Fruit fly (Drosophila melanogaster) whole organism, embryonic: ENCODE measurements around the gene mRpL4.

Source experiments
- Atf-2 ChIP-seq: fragments of 200-800 bp; sonication (Bioruptor generic); optimal IDR thresholded peaks from 2 replicates; lab custom pipeline; 2016; ENCODE audit warnings: missing biosample characterization, missing genetic modification characterization
- Blimp-1 ChIP-seq: fragments of 200-800 bp; sonication (Bioruptor generic); optimal IDR thresholded peaks from 3 replicates; lab custom pipeline; 2018; ENCODE audit warnings: missing biosample characterization, missing genetic modification characterization, mild to moderate bottlenecking, moderate library complexity, missing genetic modification reagents
- CG10654 ChIP-seq: fragments of 200-800 bp; sonication (Bioruptor generic); optimal IDR thresholded peaks from 2 replicates; lab custom pipeline; 2016; ENCODE audit warnings: missing biosample characterization, missing genetic modification characterization
- CG1233 ChIP-seq: fragments of 200-800 bp; sonication (Bioruptor generic); optimal IDR thresholded peaks from 4 replicates; lab custom pipeline; 2018; ENCODE audit warnings: missing biosample characterization, mild to moderate bottlenecking, missing genetic modification characterization
- CG12391 ChIP-seq: fragments of 200-800 bp; sonication (Bioruptor generic); optimal IDR thresholded peaks from 3 replicates; lab custom pipeline; 2018; ENCODE audit warnings: missing biosample characterization, mild to moderate bottlenecking, missing genetic modification characterization, moderate library complexity
- CG12659 ChIP-seq: fragments of 200-800 bp; sonication (Bioruptor generic); optimal IDR thresholded peaks from 3 replicates; lab custom pipeline; 2017; ENCODE audit warnings: mild to moderate bottlenecking, missing biosample characterization, missing genetic modification reagents, missing genetic modification characterization
- CG14050 ChIP-seq: fragments of 200-800 bp; sonication (Bioruptor generic); IDR thresholded peaks from 3 replicates; pipeline ENCODE4 v1.3.6; 2022; ENCODE audit warnings: missing biosample characterization, missing genetic modification characterization
- CG1647 ChIP-seq: fragments of 200-800 bp; sonication (Bioruptor generic); optimal IDR thresholded peaks from 3 replicates; lab custom pipeline; 2016; ENCODE audit warnings: missing biosample characterization, missing genetic modification characterization
- CG17802 ChIP-seq: fragments of 200-800 bp; sonication (Bioruptor generic); optimal IDR thresholded peaks from 2 replicates; lab custom pipeline; 2018; ENCODE audit warnings: missing biosample characterization, mild to moderate bottlenecking, missing genetic modification characterization, moderate library complexity
- CG17912 ChIP-seq: fragments of 200-800 bp; sonication (Bioruptor generic); optimal IDR thresholded peaks from 2 replicates; lab custom pipeline; 2018; ENCODE audit warnings: missing biosample characterization, mild to moderate bottlenecking, missing genetic modification characterization
- CG1792 ChIP-seq: fragments of 200-800 bp; sonication (Bioruptor generic); optimal IDR thresholded peaks from 2 replicates; lab custom pipeline; 2016; ENCODE audit warnings: missing biosample characterization, missing genetic modification characterization
- CG18011 ChIP-seq: fragments of 200-800 bp; sonication (Bioruptor generic); optimal IDR thresholded peaks from 2 replicates; lab custom pipeline; 2017; ENCODE audit warnings: missing biosample characterization, missing genetic modification characterization, mild to moderate bottlenecking, moderate library complexity, missing genotype
- CG2120 ChIP-seq: fragments of 200-800 bp; sonication (Bioruptor generic); optimal IDR thresholded peaks from 3 replicates; lab custom pipeline; 2016; ENCODE audit warnings: missing biosample characterization, missing genetic modification characterization
- CG2202 ChIP-seq: fragments of 200-800 bp; sonication (Bioruptor generic); optimal IDR thresholded peaks from 2 replicates; lab custom pipeline; 2018; ENCODE audit warnings: missing biosample characterization, mild to moderate bottlenecking, missing genetic modification characterization
- CG30020 ChIP-seq: fragments of 200-800 bp; optimal IDR thresholded peaks from 2 replicates; lab custom pipeline; 2019; ENCODE audit warnings: missing biosample characterization, mild to moderate bottlenecking, missing genetic modification characterization, moderate library complexity
- CG30431 ChIP-seq: fragments of 200-800 bp; sonication (Bioruptor generic); optimal IDR thresholded peaks from 2 replicates; lab custom pipeline; 2017; ENCODE audit warnings: missing biosample characterization, missing genetic modification characterization
- CG32767 ChIP-seq: fragments of 200-800 bp; sonication (Bioruptor generic); IDR thresholded peaks from 2 replicates; pipeline ENCODE4 v1.3.6; 2022; ENCODE audit warnings: missing biosample characterization, missing genetic modification characterization
- CG42726 ChIP-seq: fragments of 200-800 bp; sonication (Bioruptor generic); IDR thresholded peaks from 2 replicates; pipeline ENCODE4 v1.3.6; 2022; ENCODE audit warnings: missing biosample characterization, missing genetic modification characterization; ENCODE audit not compliant: partially characterized antibody
- CG4730 ChIP-seq: fragments of 200-800 bp; sonication (Bioruptor generic); IDR thresholded peaks from 2 replicates; pipeline ENCODE4 v1.3.6; 2022; ENCODE audit warnings: missing biosample characterization, missing genetic modification characterization
- CG7556 ChIP-seq: fragments of 200-800 bp; sonication (Bioruptor generic); optimal IDR thresholded peaks from 2 replicates; lab custom pipeline; 2017; ENCODE audit warnings: missing biosample characterization, mild to moderate bottlenecking, missing genetic modification characterization
- CG8281 ChIP-seq: fragments of 200-800 bp; sonication (Bioruptor generic); optimal IDR thresholded peaks from 2 replicates; lab custom pipeline; 2018; ENCODE audit warnings: missing biosample characterization, mild to moderate bottlenecking, missing genetic modification characterization, moderate library complexity
- Deaf1 ChIP-seq: fragments of 200-800 bp; optimal IDR thresholded peaks from 3 replicates; lab custom pipeline; 2019; ENCODE audit warnings: missing biosample characterization, mild to moderate bottlenecking, missing genetic modification characterization, moderate library complexity
- Doc2 ChIP-seq: fragments of 200-800 bp; sonication (Bioruptor generic); IDR thresholded peaks from 2 replicates; pipeline ENCODE4 v1.3.6; 2022; ENCODE audit warnings: missing biosample characterization, missing genetic modification characterization
- ERR ChIP-seq: fragments of 200-800 bp; sonication (Bioruptor generic); optimal IDR thresholded peaks from 2 replicates; lab custom pipeline; 2016; ENCODE audit warnings: missing biosample characterization, missing genetic modification characterization
- Hmr ChIP-seq: fragments of 200-800 bp; sonication (Bioruptor generic); optimal IDR thresholded peaks from 3 replicates; lab custom pipeline; 2017; ENCODE audit warnings: mild to moderate bottlenecking, missing biosample characterization, missing genetic modification reagents, missing genetic modification characterization
- Hsf ChIP-seq: fragments of 200-800 bp; sonication (Bioruptor generic); optimal IDR thresholded peaks from 3 replicates; lab custom pipeline; 2016; ENCODE audit warnings: missing biosample characterization, missing genetic modification characterization
- MBD-R2 ChIP-seq: fragments of 200-800 bp; sonication (Bioruptor generic); IDR thresholded peaks from 2 replicates; pipeline ENCODE4 v1.3.6; 2022; ENCODE audit warnings: missing biosample characterization, missing genetic modification characterization
- Rfx ChIP-seq: fragments of 200-800 bp; sonication (Bioruptor generic); IDR thresholded peaks from 2 replicates; pipeline ENCODE4 v1.3.6; 2022; ENCODE audit warnings: missing biosample characterization, missing genetic modification characterization
- Sin3A ChIP-seq: fragments of >200 bp; optimal IDR thresholded peaks from 2 replicates; lab custom pipeline; 2018
- Sox102F ChIP-seq: fragments of 200-800 bp; sonication (Bioruptor generic); optimal IDR thresholded peaks from 2 replicates; lab custom pipeline; 2018; ENCODE audit warnings: missing biosample characterization, mild to moderate bottlenecking, missing genetic modification characterization, moderate library complexity
- cwo ChIP-seq: fragments of 200-800 bp; sonication (Bioruptor generic); optimal IDR thresholded peaks from 3 replicates; lab custom pipeline; 2017; ENCODE audit warnings: missing biosample characterization, missing genetic modification characterization, mild to moderate bottlenecking, moderate library complexity, missing genetic modification reagents
- danr ChIP-seq: fragments of 200-800 bp; sonication (Bioruptor generic); IDR thresholded peaks from 2 replicates; pipeline ENCODE4 v1.3.6; 2022; ENCODE audit warnings: missing biosample characterization, missing genetic modification characterization
- dmrt11E ChIP-seq: fragments of 200-800 bp; sonication (Bioruptor generic); optimal IDR thresholded peaks from 3 replicates; lab custom pipeline; 2018; ENCODE audit warnings: missing biosample characterization, mild to moderate bottlenecking, missing genetic modification characterization, moderate library complexity
- dpn ChIP-seq, 2 experiments: fragments of 200-800 bp; sonication (Bioruptor generic); optimal IDR thresholded peaks; 3 replicates each; lab custom pipeline; 2016; ENCODE audit warnings: missing biosample characterization in 2 of 2, missing genetic modification characterization in 2 of 2
- grn ChIP-seq: fragments of 200-800 bp; sonication (Bioruptor generic); optimal IDR thresholded peaks from 3 replicates; lab custom pipeline; 2017; ENCODE audit warnings: missing biosample characterization, missing genetic modification characterization
- gt ChIP-seq: fragments of 200-800 bp; sonication (Bioruptor generic); IDR thresholded peaks from 2 replicates; pipeline ENCODE4 v1.3.6; 2022; ENCODE audit warnings: missing biosample characterization, missing genetic modification characterization
- hbn ChIP-seq: fragments of 200-800 bp; sonication (Bioruptor generic); IDR thresholded peaks from 2 replicates; pipeline ENCODE4 v1.3.6; 2022; ENCODE audit warnings: missing biosample characterization, missing genetic modification characterization; ENCODE audit not compliant: partially characterized antibody
- jumu ChIP-seq: fragments of 200-800 bp; sonication (Bioruptor generic); optimal IDR thresholded peaks from 3 replicates; lab custom pipeline; 2016; ENCODE audit warnings: missing biosample characterization, missing genetic modification characterization
- nerfin-2 ChIP-seq: fragments of 200-800 bp; sonication (Bioruptor generic); IDR thresholded peaks from 2 replicates; pipeline ENCODE4 v1.3.6; 2022; ENCODE audit warnings: missing biosample characterization, missing genetic modification characterization; ENCODE audit not compliant: partially characterized antibody
- peb ChIP-seq: fragments of 200-800 bp; sonication (Bioruptor generic); IDR thresholded peaks from 2 replicates; pipeline ENCODE4 v1.3.6; 2022; ENCODE audit warnings: missing biosample characterization, missing genetic modification characterization
- pzg ChIP-seq: fragments of 200-800 bp; sonication (Bioruptor generic); optimal IDR thresholded peaks from 3 replicates; lab custom pipeline; 2018; ENCODE audit warnings: missing biosample characterization, mild to moderate bottlenecking, missing genetic modification characterization, moderate library complexity
- repo ChIP-seq: fragments of 200-800 bp; sonication (Bioruptor generic); optimal IDR thresholded peaks from 2 replicates; lab custom pipeline; 2016; ENCODE audit warnings: missing biosample characterization, missing genetic modification characterization
- sima ChIP-seq: fragments of 200-800 bp; sonication (Bioruptor generic); optimal IDR thresholded peaks from 2 replicates; lab custom pipeline; 2016; ENCODE audit warnings: missing biosample characterization, missing genetic modification characterization
- slp2 ChIP-seq: fragments of 200-800 bp; sonication (Bioruptor generic); optimal IDR thresholded peaks from 2 replicates; lab custom pipeline; 2016; ENCODE audit warnings: missing biosample characterization, missing genetic modification characterization
- sug ChIP-seq: fragments of 200-800 bp; optimal IDR thresholded peaks from 2 replicates; lab custom pipeline; 2019; ENCODE audit warnings: missing biosample characterization, mild to moderate bottlenecking, missing genetic modification characterization, moderate library complexity
- tio ChIP-seq: fragments of 200-800 bp; sonication (Bioruptor generic); optimal IDR thresholded peaks from 2 replicates; lab custom pipeline; 2017; ENCODE audit warnings: missing biosample characterization, missing genetic modification characterization, inconsistent platforms
- trem ChIP-seq: fragments of 200-800 bp; optimal IDR thresholded peaks from 3 replicates; lab custom pipeline; 2019; ENCODE audit warnings: missing biosample characterization, mild to moderate bottlenecking, missing genetic modification characterization, moderate library complexity
- wdn ChIP-seq: fragments of 200-800 bp; sonication (Bioruptor generic); IDR thresholded peaks from 2 replicates; pipeline ENCODE4 v1.3.6; 2022; ENCODE audit warnings: missing biosample characterization, missing genetic modification characterization
- z ChIP-seq: fragments of 200-800 bp; sonication (Bioruptor generic); IDR thresholded peaks from 3 replicates; pipeline ENCODE4 v1.3.6; 2022; ENCODE audit warnings: missing biosample characterization, missing genetic modification characterization

The mRpL4 gene

dm6 chr2L:16352585-16353580, 24.0 kb upstream of the mRpL4 start, which contains the start of the genes Hyls1, chif and CG4455:
Gene Hyls1, minus strand, starts transcription at chr2L:16352628.
Gene chif, minus strand, starts transcription at chr2L:16352628.
Gene CG4455, plus strand, starts transcription at chr2L:16352934.
- peak; percentile 44 for TF ChIP-seq Hmr (GFP tag; lab: Kevin White, UChicago)
- no peak for TF ChIP-seq repo (GFP tag; lab: Kevin White, UChicago)
- no peak for TF ChIP-seq CG14050 (GFP tag; lab: Robert Waterston, UW)
- TF ChIP-seq ERR: no peak
- TF ChIP-seq tio (GFP tag; lab: Kevin White, UChicago): no peak
- peak in 1 of 2 experiments; percentile 30 for TF ChIP-seq dpn (GFP tag; optimal IDR thresholded peaks at IDR 0.05; lab: Kevin White, UChicago)
- no peak for TF ChIP-seq CG8281 (tag; lab: Kevin White, UChicago)
- TF ChIP-seq hbn (GFP tag; lab: Robert Waterston, UW): peak; percentile 83
- no peak for TF ChIP-seq sima (GFP tag; lab: Kevin White, UChicago)
- peak; percentile 80 for TF ChIP-seq nerfin-2 (GFP tag; lab: Robert Waterston, UW)
- TF ChIP-seq CG7556 (GFP tag; lab: Kevin White, UChicago): no peak
- no peak for TF ChIP-seq CG2202 (tag; lab: Kevin White, UChicago)
- peak; percentile 81 for TF ChIP-seq trem
- TF ChIP-seq dmrt11E (tag; lab: Kevin White, UChicago): peak; percentile 43
- TF ChIP-seq CG18011 (GFP tag; lab: Kevin White, UChicago): no peak
- peak; percentile 67 for TF ChIP-seq Rfx
- TF ChIP-seq gt: no peak
- TF ChIP-seq Sin3A (lab: Kevin White, UChicago): peak; percentile 98
- peak; percentile 5 for TF ChIP-seq cwo (GFP tag; lab: Kevin White, UChicago)
- TF ChIP-seq CG4730: no peak
- TF ChIP-seq CG17912 (GFP tag; lab: Kevin White, UChicago): no peak
- TF ChIP-seq CG1233: no peak
- TF ChIP-seq sug: peak; percentile 50
- TF ChIP-seq peb (GFP tag; lab: Robert Waterston, UW): no peak
- TF ChIP-seq MBD-R2 (GFP tag; lab: Robert Waterston, UW): no peak; the same call in none of the 2 replicates
- peak; percentile 64 for TF ChIP-seq grn (GFP tag; lab: Kevin White, UChicago)
- no peak for TF ChIP-seq CG30431
- TF ChIP-seq CG30020 (tag; lab: Kevin White, UChicago): peak; percentile 79
- peak; percentile 43 for TF ChIP-seq CG2120 (GFP tag; lab: Kevin White, UChicago)
- no peak for TF ChIP-seq Hsf (GFP tag; lab: Kevin White, UChicago)
- TF ChIP-seq CG1647 (GFP tag; lab: Kevin White, UChicago): no peak
- TF ChIP-seq Atf-2 (GFP tag; lab: Kevin White, UChicago): no peak
- peak; percentile 17 for TF ChIP-seq Blimp-1 (GFP tag; lab: Kevin White, UChicago)
- no peak for TF ChIP-seq z (GFP tag; lab: Robert Waterston, UW)
- TF ChIP-seq Deaf1 (tag; lab: Kevin White, UChicago): peak; percentile 61
- TF ChIP-seq CG10654 (GFP tag; lab: Kevin White, UChicago): peak; percentile 40
- TF ChIP-seq jumu (GFP tag; lab: Kevin White, UChicago): no peak
- TF ChIP-seq Doc2 (GFP tag; lab: Robert Waterston, UW): no peak
- TF ChIP-seq CG12391 (tag; lab: Kevin White, UChicago): peak; percentile 43
- TF ChIP-seq CG1792 (GFP tag; lab: Kevin White, UChicago): no peak
- peak; percentile 51 for TF ChIP-seq pzg (GFP tag; lab: Kevin White, UChicago)
- TF ChIP-seq CG12659 (GFP tag; lab: Kevin White, UChicago): peak; percentile 70
- no peak for TF ChIP-seq wdn (GFP tag; lab: Robert Waterston, UW)
- TF ChIP-seq CG32767: no peak
- no peak for TF ChIP-seq CG17802 (tag; lab: Kevin White, UChicago)
- TF ChIP-seq danr (GFP tag; lab: Robert Waterston, UW): no peak
- peak; percentile 72 for TF ChIP-seq CG42726 (GFP tag; lab: Robert Waterston, UW)
- TF ChIP-seq slp2 (GFP tag; lab: Kevin White, UChicago): no peak
- peak; percentile 4 for TF ChIP-seq Sox102F (GFP tag; lab: Kevin White, UChicago)
